Worm (Caenorhabditis elegans): ENCODE results near the gene Y6G8.8.

- TF ChIP-seq tbx-7 (tag; optimal IDR thresholded peaks at IDR 0.05): no peak
- TF ChIP-seq hlh-15 (tag; optimal IDR thresholded peaks at IDR 0.05): no peak
- no peak for TF ChIP-seq ama-1 (optimal IDR thresholded peaks at IDR 0.05)
- no peak for TF ChIP-seq nfya-1 (tag; optimal IDR thresholded peaks at IDR 0.05)
- TF ChIP-seq pha-4 (tag; optimal IDR thresholded peaks at IDR 0.05): no peak
Observed at ce11 chrV:17668531-17668930, 48.2 kb downstream of the Y6G8.8 start, which contains the start of gene str-89.

Measured in whole organism, late embryonic.